Worm (Caenorhabditis elegans): ENCODE measurements around the gene Y69H2.1.

- TF ChIP-seq W03F9.2 (tag; optimal IDR thresholded peaks at IDR 0.05) (no peak), him-1 (tag; optimal IDR thresholded peaks at IDR 0.05) (no peak)
Observed at ce11 chrV:18573199-18573598, 49.2 kb downstream of the Y69H2.1 start.
